Worm (Caenorhabditis elegans) whole organism, dauer: Measurements from ENCODE around the gene acl-13.

Experiments used
- unc-62 ChIP-seq: sonication (generic microtip); optimal IDR thresholded peaks from 2 replicates; lab custom pipeline; 2017; ENCODE audit warnings: missing biosample characterization, missing genetic modification reagents, missing genetic modification characterization

acl-13 gene

DNA sequence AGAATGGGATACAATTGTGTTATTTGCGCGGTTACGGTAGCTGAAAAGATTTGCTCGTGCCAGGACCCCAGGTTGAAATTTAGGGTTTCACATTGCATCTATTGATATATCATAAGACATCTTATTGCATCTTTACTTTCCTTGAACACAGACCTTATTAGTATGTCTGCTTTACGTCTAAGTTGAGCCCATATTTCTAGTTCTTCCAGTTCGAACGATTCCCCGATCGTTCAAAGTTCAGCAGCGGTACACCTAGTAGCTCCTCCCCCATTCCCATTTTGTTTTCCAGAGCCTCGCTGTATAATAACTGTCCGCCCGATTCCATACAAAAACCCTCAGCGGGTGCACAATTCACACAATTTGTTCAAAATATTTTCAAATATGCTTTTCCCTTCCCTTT lies 31.4 kb downstream of the acl-13 start, which contains the start of gene C25G4.17:
Gene C25G4.17 (plus strand): TSS at position 301 of the 400 bp plus-strand sequence.
- no peak for TF ChIP-seq unc-62 (GFP tag; lab: Kevin White, UChicago)

- no peak for TF ChIP-seq unc-62 (GFP tag; lab: Kevin White, UChicago)
Observed at ce11 chrIV:12443936-12444335, 33.7 kb downstream of the acl-13 start, which contains the start of gene C25G4.2. Gene C25G4.2 (minus strand): TSS chrIV:12444035.

ce11 chrIV:12445463-12445934 lies 35.2 kb downstream of the acl-13 start, which contains the start of gene C25G4.3:
Gene C25G4.3 (minus strand): TSS chrIV:12445884.
- no peak for TF ChIP-seq unc-62 (GFP tag; lab: Kevin White, UChicago)

DNA sequence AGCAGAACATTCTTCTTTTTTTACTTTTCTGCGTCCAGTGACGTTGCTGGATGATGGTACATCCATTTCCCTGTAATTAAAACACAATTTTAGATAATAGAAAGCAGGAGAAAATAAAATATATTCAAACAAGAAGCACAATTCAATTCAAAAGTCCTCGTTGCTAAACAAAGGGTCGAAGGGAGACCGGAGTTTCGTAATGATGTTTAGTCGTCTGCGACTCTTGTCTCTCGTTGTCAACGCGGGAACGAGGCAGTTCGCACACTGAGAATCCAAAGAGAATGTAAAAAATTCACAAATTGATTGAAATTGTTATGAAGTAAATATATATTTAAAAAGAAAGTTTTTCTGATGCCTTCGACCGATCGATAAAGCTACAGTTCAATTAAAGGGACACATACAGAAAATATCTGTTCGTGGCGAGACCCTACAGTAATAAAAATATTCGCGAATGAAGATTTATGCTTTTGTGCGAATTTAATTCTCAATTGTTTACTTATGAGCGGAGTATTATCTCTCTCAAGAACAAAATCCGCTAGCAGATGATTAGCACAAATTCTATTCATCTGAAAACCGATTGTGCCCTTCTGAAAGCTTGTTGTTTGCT lies 41.1 kb downstream of the acl-13 start, which contains the start of gene dpy-26:
Gene dpy-26 (minus strand): TSS at position 111 of the 607 bp plus-strand sequence.
- TF ChIP-seq unc-62 (GFP tag; lab: Kevin White, UChicago) = no peak

- no peak for TF ChIP-seq unc-62 (GFP tag; lab: Kevin White, UChicago)
Observed at ce11 chrIV:12454115-12454514, 43.8 kb downstream of the acl-13 start, which contains the start of gene spe-44. Gene spe-44 (minus strand): TSS chrIV:12454215.

DNA sequence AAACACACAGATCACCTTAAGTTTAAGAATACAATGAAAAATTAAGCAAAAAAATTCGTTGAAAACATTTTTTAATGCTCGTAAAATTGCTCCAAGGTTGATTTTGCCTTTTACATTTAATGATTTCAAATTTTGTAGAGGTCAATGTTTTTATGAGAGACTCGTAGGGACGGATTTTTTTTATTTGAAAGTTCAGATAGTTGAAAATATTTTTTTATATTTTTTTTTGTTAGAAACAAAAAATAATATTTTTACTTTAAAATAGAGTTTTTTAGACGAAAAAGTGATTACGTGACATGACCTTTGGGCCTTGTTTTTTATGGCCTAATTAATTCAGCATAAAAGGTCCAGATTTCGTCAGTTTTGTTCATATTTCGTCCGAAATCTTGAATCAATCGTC lies 44.5 kb downstream of the acl-13 start, which contains the start of gene smz-1:
Gene smz-1 (plus strand): TSS at position 301 of the 400 bp plus-strand sequence.
- no peak for TF ChIP-seq unc-62 (GFP tag; lab: Kevin White, UChicago)

- no peak for TF ChIP-seq unc-62 (GFP tag; lab: Kevin White, UChicago)
Observed at ce11 chrIV:12456613-12457012, 46.3 kb downstream of the acl-13 start, which contains the start of gene C25G4.7. Gene C25G4.7 (plus strand): TSS chrIV:12456913.
